Worm (Caenorhabditis elegans): Measurements from ENCODE around the gene F46C5.10.

DNA sequence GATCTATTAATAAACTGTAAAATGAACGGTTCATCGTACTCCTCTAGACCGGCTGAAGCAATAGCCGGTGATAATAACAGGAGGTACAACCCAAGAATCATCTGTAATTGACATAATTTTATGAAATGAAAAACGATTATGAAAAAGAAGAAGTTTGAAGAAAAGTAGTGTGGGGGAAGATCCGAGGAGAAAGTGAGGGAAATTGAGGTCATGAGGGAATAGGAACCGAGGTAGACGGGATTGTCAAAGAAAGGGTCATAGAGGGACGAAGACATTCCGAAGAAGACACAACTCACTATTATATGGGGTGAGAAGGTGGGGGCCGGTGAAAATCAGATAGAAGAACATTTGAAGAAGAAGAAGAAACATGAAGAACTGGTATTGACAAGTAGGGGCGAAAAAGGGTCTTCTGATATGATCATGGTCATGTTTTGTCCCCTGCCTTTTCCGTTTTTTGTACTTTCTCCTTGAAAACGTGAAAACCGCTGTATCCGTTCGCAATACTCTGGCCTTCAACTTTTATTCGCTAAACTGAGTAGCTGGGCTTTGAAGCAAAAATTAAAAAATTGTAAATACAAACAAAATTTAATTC, 33.3 kb upstream of the F46C5.10 start, which contains the start of gene oac-46:
- TF ChIP-seq pqm-1 (tag; optimal IDR thresholded peaks at IDR 0.05) = no peak
- no peak for TF ChIP-seq dpl-1 (GFP tag; optimal IDR thresholded peaks at IDR 0.05)
- TF ChIP-seq unc-130 (tag; optimal IDR thresholded peaks at IDR 0.05) = no peak
- no peak for TF ChIP-seq sptf-1 (tag; optimal IDR thresholded peaks at IDR 0.05)
- no peak for TF ChIP-seq hpl-2 (GFP tag; optimal IDR thresholded peaks at IDR 0.05)
- TF ChIP-seq blmp-1 (tag; optimal IDR thresholded peaks at IDR 0.05) = peak; percentile 94
- TF ChIP-seq nhr-237 (tag; optimal IDR thresholded peaks at IDR 0.05) = no peak
- TF ChIP-seq sox-4 (tag; optimal IDR thresholded peaks at IDR 0.05) = no peak
- peak in 2 of 6 experiments; percentile 20 to 22 for TF ChIP-seq elt-3 (tag; optimal IDR thresholded peaks at IDR 0.05)
- no peak for TF ChIP-seq nhr-76 (tag; optimal IDR thresholded peaks at IDR 0.05)
- no peak for TF ChIP-seq snpc-4 (tag; optimal IDR thresholded peaks at IDR 0.05)
- no peak for TF ChIP-seq nhr-11 (tag; optimal IDR thresholded peaks at IDR 0.05)

Measured in whole organism, L1 larva.